Worm (Caenorhabditis elegans) whole organism, L1 larva: Measurements from ENCODE around the gene rpb-8.

ENCODE experiments used
- ceh-8 ChIP-seq: fragments of 200-800 bp; sonication (Bioruptor generic); optimal IDR thresholded peaks from 2 replicates; lab custom pipeline; 2018; ENCODE audit warnings: mild to moderate bottlenecking, missing genetic modification characterization, moderate library complexity, missing compliant biosample characterization
- ceh-82 ChIP-seq, 3 experiments: fragments of 150-350 bp in 1 of 3; sonication (generic microtip) in 2 of 3; optimal IDR thresholded peaks; 2 replicates each; lab custom pipeline; 2014 to 2017; ENCODE audit warnings: missing biosample characterization in 3 of 3, missing genetic modification characterization in 3 of 3
- egl-27 ChIP-seq, 2 experiments: fragments of 150-350 bp in 1 of 2; sonication (generic microtip); optimal IDR thresholded peaks; 3 replicates each; lab custom pipeline; 2017 to 2018; ENCODE audit warnings: missing biosample characterization in 2 of 2, missing genetic modification characterization in 2 of 2, missing genetic modification reagents in 2 of 2
- mab-9 ChIP-seq: fragments of 200-800 bp; sonication (Bioruptor generic); IDR thresholded peaks from 2 replicates; pipeline ENCODE4 v1.3.6; 2022; ENCODE audit warnings: missing genetic modification reagents, missing genetic modification characterization, missing compliant biosample characterization
- mep-1 ChIP-seq: fragments of 150-350 bp; optimal IDR thresholded peaks from 2 replicates; lab custom pipeline; 2014; ENCODE audit warnings: missing biosample characterization, missing genetic modification characterization
- nhr-11 ChIP-seq: fragments of 150-350 bp; optimal IDR thresholded peaks from 2 replicates; lab custom pipeline; 2014; ENCODE audit warnings: missing biosample characterization, missing genetic modification characterization
- nhr-237 ChIP-seq: fragments of 150-350 bp; optimal IDR thresholded peaks from 2 replicates; lab custom pipeline; 2014; ENCODE audit warnings: missing biosample characterization, missing genetic modification characterization
- nhr-77 ChIP-seq: fragments of 150-350 bp; optimal IDR thresholded peaks from 2 replicates; lab custom pipeline; 2014; ENCODE audit warnings: missing biosample characterization, missing genetic modification characterization
- pax-3 ChIP-seq: fragments of 200-800 bp; sonication (Bioruptor generic); optimal IDR thresholded peaks from 2 replicates; lab custom pipeline; 2018; ENCODE audit warnings: mild to moderate bottlenecking, missing genetic modification characterization, moderate library complexity, missing compliant biosample characterization
- unc-62 ChIP-seq: fragments of 150-350 bp; optimal IDR thresholded peaks from 2 replicates; lab custom pipeline; 2014; ENCODE audit warnings: missing biosample characterization, missing genetic modification reagents, missing genetic modification characterization
- zag-1 ChIP-seq: fragments of 150-350 bp; optimal IDR thresholded peaks from 2 replicates; lab custom pipeline; 2014; ENCODE audit warnings: missing biosample characterization, missing genetic modification characterization

- TF ChIP-seq egl-27 (tag; optimal IDR thresholded peaks at IDR 0.05; lab: Kevin White, UChicago): no peak
- no peak for TF ChIP-seq nhr-77 (tag; lab: Kevin White, UChicago)
- no peak for TF ChIP-seq unc-62 (GFP tag; lab: Kevin White, UChicago)
- no peak for TF ChIP-seq ceh-8 (GFP tag; lab: Kevin White, UChicago)
- no peak for TF ChIP-seq nhr-237
- TF ChIP-seq zag-1: no peak
- no peak for TF ChIP-seq mep-1 (tag; lab: Kevin White, UChicago)
- no peak for TF ChIP-seq nhr-11
- no peak for TF ChIP-seq pax-3
- TF ChIP-seq mab-9: no peak
- TF ChIP-seq ceh-82 (tag; optimal IDR thresholded peaks at IDR 0.05; lab: Kevin White, UChicago): no peak
Measured at ce11 chrIII:4903784-4904183, 14.0 kb downstream of the rpb-8 start, which contains the start of gene kbp-2.
